Worm (Caenorhabditis elegans) whole organism, L4 larva: Measurements from ENCODE around the gene fipr-4.

Source experiments
- D1046.2 ChIP-seq: fragments of 200-800 bp; sonication (Bioruptor generic); IDR thresholded peaks from 2 replicates; pipeline ENCODE4 v1.3.6; 2022; ENCODE audit warnings: missing genetic modification characterization, missing compliant biosample characterization
- F26F4.8 ChIP-seq: fragments of 200-800 bp; sonication (Bioruptor generic); conservative IDR thresholded peaks from 2 replicates; pipeline ENCODE4 v1.3.6; 2022; ENCODE audit warnings: missing genetic modification characterization, missing compliant biosample characterization
- F37D6.2 ChIP-seq: sonication (generic microtip); optimal IDR thresholded peaks from 2 replicates; lab custom pipeline; 2016; ENCODE audit warnings: mild to moderate bottlenecking, missing genetic modification characterization, missing compliant biosample characterization
- Y48G9A.11 ChIP-seq: fragments of 200-800 bp; sonication (Bioruptor generic); IDR thresholded peaks from 2 replicates; pipeline ENCODE4 v1.3.6; 2022; ENCODE audit warnings: missing genetic modification reagents, missing genetic modification characterization, missing compliant biosample characterization
- Y5F2A.4 ChIP-seq: fragments of 200-800 bp; sonication (Bioruptor generic); optimal IDR thresholded peaks from 2 replicates; lab custom pipeline; 2018; ENCODE audit warnings: mild to moderate bottlenecking, missing genetic modification characterization, missing compliant biosample characterization
- aha-1 ChIP-seq: fragments of 150-350 bp; peaks from one replicate; lab custom pipeline; 2014; ENCODE audit warnings: missing biosample characterization, missing genetic modification characterization
- attf-4 ChIP-seq: sonication (generic microtip); optimal IDR thresholded peaks from 3 replicates; lab custom pipeline; 2017; ENCODE audit warnings: missing biosample characterization, missing genetic modification characterization
- ces-1 ChIP-seq: fragments of 150-350 bp; sonication (generic microtip); optimal IDR thresholded peaks from 4 replicates; lab custom pipeline; 2014; ENCODE audit warnings: missing biosample characterization, missing genetic modification reagents, missing genetic modification characterization
- ctbp-1 ChIP-seq: fragments of 200-800 bp; sonication (Bioruptor generic); IDR thresholded peaks from 2 replicates; pipeline ENCODE4 v1.3.6; 2022; ENCODE audit warnings: missing genetic modification reagents, missing genetic modification characterization, missing compliant biosample characterization
- daf-12 ChIP-seq: fragments of 150-350 bp; optimal IDR thresholded peaks from 2 replicates; lab custom pipeline; 2014; ENCODE audit warnings: missing biosample characterization, missing genetic modification reagents, missing genetic modification characterization
- daf-19 ChIP-seq: fragments of 200-800 bp; sonication (Bioruptor generic); conservative IDR thresholded peaks from 2 replicates; pipeline ENCODE4 v1.3.6; 2022; ENCODE audit warnings: missing genetic modification characterization, missing compliant biosample characterization
- dmd-6 ChIP-seq: fragments of 200-800 bp; sonication (Bioruptor generic); IDR thresholded peaks from 2 replicates; pipeline ENCODE4 v1.3.6; 2022; ENCODE audit warnings: missing genetic modification reagents, missing genetic modification characterization, missing compliant biosample characterization
- dmd-8 ChIP-seq: fragments of 200-800 bp; sonication (Bioruptor generic); IDR thresholded peaks from 2 replicates; pipeline ENCODE4 v1.3.6; 2022; ENCODE audit warnings: missing genetic modification characterization, missing compliant biosample characterization
- dpl-1 ChIP-seq: fragments of 150-350 bp; optimal IDR thresholded peaks from 2 replicates; lab custom pipeline; 2014; ENCODE audit warnings: missing biosample characterization, missing genetic modification reagents, missing genetic modification characterization
- dve-1 ChIP-seq: sonication (generic microtip); optimal IDR thresholded peaks from 2 replicates; lab custom pipeline; 2017; ENCODE audit warnings: antibody characterized with exemption, mild to moderate bottlenecking, missing genetic modification characterization, missing compliant biosample characterization; ENCODE audit not compliant: insufficient read depth
- fos-1 ChIP-seq: fragments of 150-350 bp; optimal IDR thresholded peaks from 2 replicates; lab custom pipeline; 2014; ENCODE audit warnings: missing biosample characterization, missing genetic modification characterization
- hlh-11 ChIP-seq: fragments of 200-800 bp; sonication (Bioruptor generic); optimal IDR thresholded peaks from 2 replicates; lab custom pipeline; 2018; ENCODE audit warnings: mild to moderate bottlenecking, missing genetic modification characterization, missing compliant biosample characterization
- hlh-30 ChIP-seq: sonication (generic microtip); optimal IDR thresholded peaks from 2 replicates; lab custom pipeline; 2017; ENCODE audit warnings: antibody characterized with exemption, mild to moderate bottlenecking, missing genetic modification characterization, missing compliant biosample characterization; ENCODE audit not compliant: insufficient read depth
- hmg-1.1 ChIP-seq: fragments of 200-800 bp; sonication (Bioruptor generic); IDR thresholded peaks from 2 replicates; pipeline ENCODE4 v1.3.6; 2022; ENCODE audit warnings: missing genetic modification reagents, missing genetic modification characterization, missing compliant biosample characterization
- lin-29 ChIP-seq: fragments of 200-800 bp; sonication (Bioruptor generic); IDR thresholded peaks from 2 replicates; pipeline ENCODE4 v1.3.6; 2022; ENCODE audit warnings: missing genetic modification reagents, missing genetic modification characterization, missing compliant biosample characterization
- lin-38 ChIP-seq: fragments of 200-800 bp; sonication (Bioruptor generic); IDR thresholded peaks from 2 replicates; pipeline ENCODE4 v1.3.6; 2022; ENCODE audit warnings: missing genetic modification reagents, missing genetic modification characterization, missing compliant biosample characterization
- lin-39 ChIP-seq: fragments of 150-350 bp; optimal IDR thresholded peaks from 2 replicates; lab custom pipeline; 2014; ENCODE audit warnings: missing biosample characterization, missing genetic modification reagents, missing genetic modification characterization
- lir-3 ChIP-seq: sonication (generic microtip); optimal IDR thresholded peaks from 2 replicates; lab custom pipeline; 2016; ENCODE audit warnings: mild to moderate bottlenecking, missing genetic modification characterization, missing compliant biosample characterization
- mdl-1 ChIP-seq, 2 experiments: fragments of 150-350 bp in 1 of 2; sonication (generic microtip) in 1 of 2; optimal IDR thresholded peaks; 2 replicates each; lab custom pipeline; 2014 to 2017; ENCODE audit warnings: missing biosample characterization in 2 of 2, missing genetic modification characterization in 2 of 2
- mdt-29 ChIP-seq: fragments of 200-800 bp; sonication (Bioruptor generic); IDR thresholded peaks from 2 replicates; pipeline ENCODE4 v1.3.6; 2022; ENCODE audit warnings: missing genetic modification reagents, missing genetic modification characterization, missing compliant biosample characterization
- mes-2 ChIP-seq: sonication (generic microtip); optimal IDR thresholded peaks from 2 replicates; lab custom pipeline; 2016; ENCODE audit warnings: missing genotype, mild to moderate bottlenecking, missing genetic modification characterization, missing compliant biosample characterization; ENCODE audit not compliant: poor library complexity, severe bottlenecking
- nhr-10 ChIP-seq: fragments of 150-350 bp; optimal IDR thresholded peaks from 2 replicates; lab custom pipeline; 2014; ENCODE audit warnings: missing biosample characterization, missing genetic modification characterization
- nhr-11 ChIP-seq: fragments of 150-350 bp; optimal IDR thresholded peaks from 2 replicates; lab custom pipeline; 2014; ENCODE audit warnings: missing biosample characterization, missing genetic modification characterization
- nhr-237 ChIP-seq: sonication (generic microtip); optimal IDR thresholded peaks from 2 replicates; lab custom pipeline; 2017; ENCODE audit warnings: missing biosample characterization, missing genetic modification characterization
- nhr-25 ChIP-seq: sonication (generic microtip); optimal IDR thresholded peaks from 2 replicates; lab custom pipeline; 2017; ENCODE audit warnings: missing genetic modification characterization, mild to moderate bottlenecking, missing compliant biosample characterization, antibody characterized with exemption, moderate library complexity, borderline replicate concordance; ENCODE audit not compliant: insufficient read depth
- nhr-28 ChIP-seq: fragments of 150-350 bp; optimal IDR thresholded peaks from 2 replicates; lab custom pipeline; 2014; ENCODE audit warnings: missing biosample characterization, missing genetic modification characterization
- nhr-42 ChIP-seq: fragments of 200-800 bp; sonication (Bioruptor generic); IDR thresholded peaks from 2 replicates; pipeline ENCODE4 v1.3.6; 2022; ENCODE audit warnings: missing genetic modification characterization, missing compliant biosample characterization
- nhr-76 ChIP-seq: fragments of 150-350 bp; optimal IDR thresholded peaks from 2 replicates; lab custom pipeline; 2014; ENCODE audit warnings: missing biosample characterization, missing genetic modification characterization
- nhr-77 ChIP-seq: fragments of 150-350 bp; optimal IDR thresholded peaks from 2 replicates; lab custom pipeline; 2014; ENCODE audit warnings: missing biosample characterization, missing genetic modification characterization
- php-3 ChIP-seq: fragments of 200-800 bp; sonication (Bioruptor generic); IDR thresholded peaks from 2 replicates; pipeline ENCODE4 v1.3.6; 2022; ENCODE audit warnings: missing genetic modification reagents, missing genetic modification characterization, missing compliant biosample characterization
- pqm-1 ChIP-seq: sonication (generic microtip); optimal IDR thresholded peaks from 2 replicates; lab custom pipeline; 2017; ENCODE audit warnings: missing biosample characterization, missing genetic modification characterization
- rbr-2 ChIP-seq: sonication (generic microtip); optimal IDR thresholded peaks from 2 replicates; lab custom pipeline; 2016; ENCODE audit warnings: missing genotype, missing genetic modification characterization, missing compliant biosample characterization
- saeg-2 ChIP-seq: fragments of 200-800 bp; sonication (Bioruptor generic); IDR thresholded peaks from 2 replicates; pipeline ENCODE4 v1.3.6; 2022; ENCODE audit warnings: missing genetic modification reagents, missing genetic modification characterization, missing compliant biosample characterization
- sdz-12 ChIP-seq: fragments of 200-800 bp; sonication (Bioruptor generic); optimal IDR thresholded peaks from 2 replicates; lab custom pipeline; 2018; ENCODE audit warnings: mild to moderate bottlenecking, missing genetic modification characterization, missing compliant biosample characterization
- set-16 ChIP-seq: fragments of 200-800 bp; sonication (Bioruptor generic); IDR thresholded peaks from 2 replicates; pipeline ENCODE4 v1.3.6; 2022; ENCODE audit warnings: missing genetic modification reagents, missing genetic modification characterization, missing compliant biosample characterization
- snpc-4 ChIP-seq: fragments of 150-350 bp; optimal IDR thresholded peaks from 2 replicates; lab custom pipeline; 2014; ENCODE audit warnings: missing biosample characterization, missing genetic modification characterization
- spr-1 ChIP-seq: sonication (generic microtip); optimal IDR thresholded peaks from 2 replicates; lab custom pipeline; 2016; ENCODE audit warnings: mild to moderate bottlenecking, missing genetic modification characterization, missing compliant biosample characterization
- tra-1 ChIP-seq: fragments of 200-800 bp; sonication (Bioruptor generic); IDR thresholded peaks from 2 replicates; pipeline ENCODE4 v1.3.6; 2022; ENCODE audit warnings: missing genetic modification reagents, missing genetic modification characterization, missing compliant biosample characterization
- unc-39 ChIP-seq: sonication (generic microtip); optimal IDR thresholded peaks from 2 replicates; lab custom pipeline; 2017; ENCODE audit warnings: missing biosample characterization, missing genetic modification characterization
- unc-62 ChIP-seq, 3 experiments: fragments of 150-350 bp in 1 of 3; sonication (generic microtip); optimal IDR thresholded peaks in 2 of 3; peaks in 1 of 3; 1 replicate in 1 of 3; 2 replicates in 2 of 3; lab custom pipeline; 2014 to 2017; ENCODE audit warnings: missing biosample characterization in 3 of 3, missing genetic modification characterization in 3 of 3, missing genetic modification reagents in 3 of 3, missing genotype in 1 of 3
- vab-7 ChIP-seq: fragments of 200-800 bp; sonication (Bioruptor generic); IDR thresholded peaks from 2 replicates; pipeline ENCODE4 v1.3.6; 2022; ENCODE audit warnings: missing genetic modification reagents, missing genetic modification characterization, missing compliant biosample characterization
- zag-1 ChIP-seq: fragments of 150-350 bp; optimal IDR thresholded peaks from 2 replicates; lab custom pipeline; 2014; ENCODE audit warnings: missing biosample characterization, missing genetic modification characterization
- zfp-2 ChIP-seq: sonication (generic microtip); optimal IDR thresholded peaks from 2 replicates; lab custom pipeline; 2016; ENCODE audit warnings: mild to moderate bottlenecking, missing genetic modification characterization, missing compliant biosample characterization
- zip-2 ChIP-seq: fragments of 150-350 bp; optimal IDR thresholded peaks from 2 replicates; lab custom pipeline; 2014; ENCODE audit warnings: missing biosample characterization, missing genetic modification characterization
- ztf-11 ChIP-seq: fragments of 150-350 bp; optimal IDR thresholded peaks from 2 replicates; lab custom pipeline; 2014; ENCODE audit warnings: missing biosample characterization, missing genetic modification characterization

fipr-4 gene

ce11 chrV:10246967-10247366 is 18.7 kb upstream of the fipr-4 start (continued):
- TF ChIP-seq ctbp-1 (GFP tag; lab: Robert Waterston, UW) (no peak), ces-1 (no peak), dve-1 (tag; lab: Kevin White, UChicago) (peak; percentile 15), snpc-4 (tag; lab: Kevin White, UChicago) (no peak), dpl-1 (no peak), sdz-12 (GFP tag; lab: Kevin White, UChicago) (no peak), dmd-6 (GFP tag; lab: Robert Waterston, UW) (peak; percentile 31), nhr-76 (tag; lab: Kevin White, UChicago) (no peak), pqm-1 (tag; lab: Kevin White, UChicago) (no peak), mdl-1 (tag; optimal IDR thresholded peaks at IDR 0.05; lab: Kevin White, UChicago) (peak; percentile 14 to 81)

- TF ChIP-seq ztf-11 (tag; lab: Kevin White, UChicago) (no peak), lin-39 (no peak), ces-1 (no peak), php-3 (GFP tag; lab: Robert Waterston, UW) (no peak), lir-3 (tag; lab: Kevin White, UChicago) (no peak), spr-1 (tag; lab: Kevin White, UChicago) (no peak), nhr-25 (tag; lab: Kevin White, UChicago) (no peak), hlh-30 (tag; lab: Kevin White, UChicago) (peak; percentile 88), hlh-11 (tag; lab: Kevin White, UChicago) (peak; percentile 40), set-16 (GFP tag; lab: Robert Waterston, UW) (no peak), unc-39 (tag; lab: Kevin White, UChicago) (no peak), aha-1 (tag; lab: Kevin White, UChicago) (peak; percentile 96), zfp-2 (tag; lab: Kevin White, UChicago) (no peak), unc-62 (GFP tag; optimal IDR thresholded peaks at IDR 0.05 in 1 of 2; lab: Kevin White, UChicago) (peak in 1 of 2 experiments; percentile 95), unc-62 (tag; optimal IDR thresholded peaks at IDR 0.05; lab: Kevin White, UChicago) (no peak), dmd-8 (no peak), nhr-237 (tag; lab: Kevin White, UChicago) (no peak), sdz-12 (GFP tag; lab: Kevin White, UChicago) (no peak), nhr-28 (peak; percentile 78), daf-19 (GFP tag; lab: Robert Waterston, UW) (no peak), hmg-1.1 (GFP tag; lab: Robert Waterston, UW) (no peak; the same call in 1 of the 2 replicates), snpc-4 (tag; lab: Kevin White, UChicago) (no peak), F26F4.8 (no peak), vab-7 (no peak), zip-2 (tag; lab: Kevin White, UChicago) (no peak), attf-4 (no peak), daf-12 (tag; lab: Kevin White, UChicago) (no peak), F37D6.2 (tag; lab: Kevin White, UChicago) (no peak), Y5F2A.4 (GFP tag; lab: Kevin White, UChicago) (no peak), mes-2 (tag; lab: Kevin White, UChicago) (peak; percentile 57), nhr-77 (no peak), mdt-29 (GFP tag; lab: Robert Waterston, UW) (no peak), nhr-10 (tag; lab: Kevin White, UChicago) (no peak), tra-1 (GFP tag; lab: Robert Waterston, UW) (no peak), saeg-2 (GFP tag; lab: Robert Waterston, UW) (no peak), lin-29 (GFP tag; lab: Robert Waterston, UW) (no peak), zag-1 (no peak), nhr-42 (GFP tag; lab: Robert Waterston, UW) (no peak), nhr-11 (peak; percentile 78), fos-1 (tag; lab: Kevin White, UChicago) (no peak), Y48G9A.11 (GFP tag; lab: Robert Waterston, UW) (no peak), dmd-6 (GFP tag; lab: Robert Waterston, UW) (peak; percentile 33; the same call in 1 of the 2 replicates), rbr-2 (tag; lab: Kevin White, UChicago) (peak; percentile 53), D1046.2 (no peak), lin-38 (GFP tag; lab: Robert Waterston, UW) (no peak)
Measured at ce11 chrV:10246443-10246885, 18.2 kb upstream of the fipr-4 start.
